Worm (Caenorhabditis elegans) whole organism, L2 larva: ENCODE data around the gene des-2.
A peak's percentile ranks its signal among the peaks of the same experiment; 100 is the strongest.

ENCODE experiments used
- F13H6.1 ChIP-seq: sonication (generic microtip); optimal IDR thresholded peaks from 2 replicates; lab custom pipeline; 2016; ENCODE audit warnings: missing genetic modification characterization, missing compliant biosample characterization
- aly-2 ChIP-seq: fragments of 150-350 bp; optimal IDR thresholded peaks from 2 replicates; lab custom pipeline; 2014; ENCODE audit warnings: missing biosample characterization, missing genetic modification characterization
- ceh-82 ChIP-seq: fragments of 150-350 bp; optimal IDR thresholded peaks from 2 replicates; lab custom pipeline; 2014; ENCODE audit warnings: missing biosample characterization, missing genetic modification characterization
- egl-27 ChIP-seq: sonication (generic microtip); optimal IDR thresholded peaks from 3 replicates; lab custom pipeline; 2017; ENCODE audit warnings: missing biosample characterization, missing genetic modification reagents, missing genetic modification characterization
- lin-13 ChIP-seq: fragments of 150-350 bp; optimal IDR thresholded peaks from 2 replicates; lab custom pipeline; 2014; ENCODE audit warnings: missing biosample characterization, missing genetic modification reagents, missing genetic modification characterization
- mdl-1 ChIP-seq, 2 experiments: fragments of 150-350 bp in 1 of 2; sonication (generic microtip) in 1 of 2; optimal IDR thresholded peaks; 2 replicates each; lab custom pipeline; 2017; ENCODE audit warnings: missing biosample characterization in 2 of 2, missing genetic modification characterization in 2 of 2
- nhr-23 ChIP-seq: fragments of 150-350 bp; optimal IDR thresholded peaks from 2 replicates; lab custom pipeline; 2014; ENCODE audit warnings: missing biosample characterization, missing genetic modification reagents, missing genetic modification characterization
- nhr-237 ChIP-seq: fragments of 150-350 bp; optimal IDR thresholded peaks from 2 replicates; lab custom pipeline; 2014; ENCODE audit warnings: missing biosample characterization, missing genetic modification characterization
- skn-1 ChIP-seq: sonication (generic microtip); optimal IDR thresholded peaks from 2 replicates; lab custom pipeline; 2017; ENCODE audit warnings: missing biosample characterization, missing genetic modification characterization
- snpc-4 ChIP-seq: fragments of 150-350 bp; optimal IDR thresholded peaks from 2 replicates; lab custom pipeline; 2014; ENCODE audit warnings: missing biosample characterization, missing genetic modification characterization

- TF ChIP-seq nhr-23 (tag; lab: Kevin White, UChicago) (no peak), skn-1 (tag; lab: Kevin White, UChicago) (no peak), aly-2 (no peak), nhr-237 (tag; lab: Kevin White, UChicago) (no peak), F13H6.1 (peak; percentile 75), mdl-1 (tag; optimal IDR thresholded peaks at IDR 0.05; lab: Kevin White, UChicago) (peak in 1 of 2 experiments; percentile 29), snpc-4 (tag; lab: Kevin White, UChicago) (no peak), ceh-82 (no peak), egl-27 (no peak), lin-13 (GFP tag; lab: Kevin White, UChicago) (peak; percentile 22)
Measured at ce11 chrV:11445375-11445774, 23.9 kb upstream of the des-2 start.
